Worm (Caenorhabditis elegans) whole organism, late embryonic: ENCODE data around the gene R53.5.

Source experiments
- elt-2 ChIP-seq: sonication (generic microtip); optimal IDR thresholded peaks from 2 replicates; lab custom pipeline; 2016; ENCODE audit warnings: missing genetic modification reagents, missing genetic modification characterization, missing compliant biosample characterization
- elt-4 ChIP-seq: sonication (generic microtip); optimal IDR thresholded peaks from 2 replicates; lab custom pipeline; 2016; ENCODE audit warnings: missing genetic modification characterization, missing compliant biosample characterization
- hlh-30 ChIP-seq: sonication (generic microtip); optimal IDR thresholded peaks from 2 replicates; lab custom pipeline; 2017; ENCODE audit warnings: antibody characterized with exemption, missing genetic modification characterization, missing compliant biosample characterization; ENCODE audit not compliant: insufficient read depth
- mec-3 ChIP-seq: sonication (generic microtip); optimal IDR thresholded peaks from 2 replicates; lab custom pipeline; 2016; ENCODE audit warnings: borderline replicate concordance, missing genetic modification characterization, missing compliant biosample characterization
- nfya-1 ChIP-seq: sonication (generic microtip); optimal IDR thresholded peaks from 2 replicates; lab custom pipeline; 2017; ENCODE audit warnings: missing genetic modification characterization, mild to moderate bottlenecking, missing compliant biosample characterization, antibody characterized with exemption, moderate library complexity
- nhr-232 ChIP-seq: sonication (generic microtip); optimal IDR thresholded peaks from 2 replicates; lab custom pipeline; 2016; ENCODE audit warnings: missing genetic modification characterization, missing compliant biosample characterization
- pat-9 ChIP-seq: fragments of 200-800 bp; sonication (Bioruptor generic); optimal IDR thresholded peaks from 2 replicates; lab custom pipeline; 2018; ENCODE audit warnings: mild to moderate bottlenecking, missing genetic modification characterization, moderate library complexity, missing compliant biosample characterization
- rnt-1 ChIP-seq: sonication (generic microtip); optimal IDR thresholded peaks from 2 replicates; lab custom pipeline; 2016; ENCODE audit warnings: missing genetic modification characterization, missing compliant biosample characterization
- sdc-2 ChIP-seq: sonication (generic microtip); optimal IDR thresholded peaks from 2 replicates; lab custom pipeline; 2016; ENCODE audit warnings: missing genotype, missing genetic modification characterization, missing compliant biosample characterization
- sox-4 ChIP-seq: sonication (generic microtip); optimal IDR thresholded peaks from 2 replicates; lab custom pipeline; 2017; ENCODE audit warnings: mild to moderate bottlenecking, missing genetic modification characterization, inconsistent platforms, missing compliant biosample characterization
- tbx-2 ChIP-seq: sonication (generic microtip); optimal IDR thresholded peaks from 2 replicates; lab custom pipeline; 2016; ENCODE audit warnings: missing genetic modification characterization, missing compliant biosample characterization
- unc-42 ChIP-seq: sonication (generic microtip); optimal IDR thresholded peaks from 2 replicates; lab custom pipeline; 2016; ENCODE audit warnings: missing genotype, missing genetic modification characterization, missing compliant biosample characterization
- unc-86 ChIP-seq: sonication (generic microtip); optimal IDR thresholded peaks from 2 replicates; lab custom pipeline; 2016; ENCODE audit warnings: missing genetic modification characterization, missing compliant biosample characterization

DNA sequence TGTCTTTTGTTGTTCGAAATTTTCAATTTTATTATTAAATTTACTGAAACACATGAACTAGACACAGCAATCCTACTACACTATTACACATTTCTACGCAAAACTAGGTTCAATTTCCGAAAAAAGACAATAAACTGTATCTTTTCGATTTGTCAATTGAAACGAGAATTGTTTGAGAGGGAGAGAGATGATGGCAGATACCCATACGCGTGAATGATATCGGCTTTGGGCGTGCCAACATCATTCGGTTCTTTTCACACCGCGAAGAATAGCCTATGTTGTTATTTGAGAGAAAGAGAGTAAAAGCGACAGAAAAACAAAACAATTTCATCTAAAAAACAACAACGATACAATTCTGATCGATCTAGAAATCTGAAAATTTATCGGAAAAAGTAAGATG lies 41.4 kb upstream of the R53.5 start:
- TF ChIP-seq hlh-30: no peak
- TF ChIP-seq elt-2 (tag; lab: Kevin White, UChicago): no peak
- no peak for TF ChIP-seq nhr-232 (tag; lab: Kevin White, UChicago)
- no peak for TF ChIP-seq tbx-2
- TF ChIP-seq mec-3 (tag; lab: Kevin White, UChicago): no peak
- no peak for TF ChIP-seq unc-86 (tag; lab: Kevin White, UChicago)
- TF ChIP-seq elt-4 (tag; lab: Kevin White, UChicago): no peak
- TF ChIP-seq unc-42: no peak
- TF ChIP-seq rnt-1: no peak
- TF ChIP-seq pat-9 (tag; lab: Kevin White, UChicago): no peak
- no peak for TF ChIP-seq nfya-1 (tag; lab: Kevin White, UChicago)
- TF ChIP-seq sox-4: no peak
- TF ChIP-seq sdc-2 (tag; lab: Kevin White, UChicago): no peak
